Worm (Caenorhabditis elegans) whole organism, early embryonic: ENCODE data around the gene F44E5.2.

Experiments used
- B0310.2 ChIP-seq: sonication (generic microtip); optimal IDR thresholded peaks from 2 replicates; lab custom pipeline; 2016; ENCODE audit warnings: mild to moderate bottlenecking, missing genetic modification characterization, missing compliant biosample characterization
- ama-1 ChIP-seq: fragments of 150-350 bp; optimal IDR thresholded peaks from 2 replicates; lab custom pipeline; 2014
- flt-1 ChIP-seq: fragments of 200-800 bp; sonication (Bioruptor generic); IDR thresholded peaks from 2 replicates; pipeline ENCODE4 v1.3.6; 2022; ENCODE audit warnings: missing genetic modification characterization, missing compliant biosample characterization
- hmg-4 ChIP-seq: fragments of 200-800 bp; sonication (Bioruptor generic); optimal IDR thresholded peaks from 2 replicates; lab custom pipeline; 2018; ENCODE audit warnings: mild to moderate bottlenecking, missing genetic modification characterization, missing compliant biosample characterization
- hnd-1 ChIP-seq: sonication (generic microtip); optimal IDR thresholded peaks from 2 replicates; lab custom pipeline; 2016; ENCODE audit warnings: missing genetic modification characterization, missing compliant biosample characterization

ce11 chrII:11751615-11752174 lies 14.9 kb upstream of the F44E5.2 start:
- TF ChIP-seq hmg-4 (GFP tag; lab: Kevin White, UChicago) = no peak
- TF ChIP-seq B0310.2 (tag; lab: Kevin White, UChicago) = no peak
- TF ChIP-seq hnd-1 (tag; lab: Kevin White, UChicago) = no peak
- TF ChIP-seq ama-1 (lab: Kevin White, UChicago) = no peak
- TF ChIP-seq flt-1 (GFP tag; lab: Robert Waterston, UW) = no peak
